Fruit fly (Drosophila melanogaster): ENCODE data around the gene CG31810.

CG31810 gene

dm6 chr2L:16817421-16818101, 34.6 kb downstream of the CG31810 start:
- TF ChIP-seq Hr78 (GFP tag; optimal IDR thresholded peaks at IDR 0.05) (no peak), CG12942 (GFP tag; optimal IDR thresholded peaks at IDR 0.05) (no peak), CG2120 (GFP tag; optimal IDR thresholded peaks at IDR 0.05) (peak; percentile 63), CG10979 (tag; optimal IDR thresholded peaks at IDR 0.05) (no peak), CG7372 (GFP tag; IDR thresholded peaks at IDR 0.05) (no peak), Vsx1 (GFP tag; optimal IDR thresholded peaks at IDR 0.05) (no peak), H15 (GFP tag; IDR thresholded peaks at IDR 0.05) (0 out of 3 replicates have a peak, but pooled peaks have one; percentile 17), CG17328 (GFP tag; IDR thresholded peaks at IDR 0.05) (0 out of 2 replicates have a peak, but pooled peaks have one; percentile 30), chm (GFP tag; IDR thresholded peaks at IDR 0.05) (peak; percentile 18; the same call in 1 of the 2 replicates), Xrp1 (GFP tag; IDR thresholded peaks at IDR 0.05) (no peak), slou (GFP tag; optimal IDR thresholded peaks at IDR 0.05) (no peak), NfI (GFP tag; optimal IDR thresholded peaks at IDR 0.05) (no peak), HLH3B (GFP tag; IDR thresholded peaks at IDR 0.05) (peak; percentile 13; the same call in 1 of the 2 replicates), bbx (GFP tag; IDR thresholded peaks at IDR 0.05; ENCODE audit: partially characterized antibody) (no peak), CG31224 (GFP tag; IDR thresholded peaks at IDR 0.05) (no peak), CG1603 (tag; optimal IDR thresholded peaks at IDR 0.05) (peak; percentile 40), Dref (GFP tag; IDR thresholded peaks at IDR 0.05) (no peak), CG17912 (GFP tag; optimal IDR thresholded peaks at IDR 0.05) (no peak), Meics (GFP tag; optimal IDR thresholded peaks at IDR 0.05) (no peak), CG17186 (GFP tag; optimal IDR thresholded peaks at IDR 0.05) (no peak), CG11696 (GFP tag; IDR thresholded peaks at IDR 0.05) (no peak), CG13287 (GFP tag; IDR thresholded peaks at IDR 0.05; ENCODE audit: partially characterized antibody) (no peak), CG30403 (GFP tag; optimal IDR thresholded peaks at IDR 0.05) (peak; percentile 8), ATbp (GFP tag; optimal IDR thresholded peaks at IDR 0.05) (no peak), Asciz (GFP tag; optimal IDR thresholded peaks at IDR 0.05) (no peak), hb (GFP tag; IDR thresholded peaks at IDR 0.05; ENCODE audit: partially characterized antibody) (no peak), ttk (GFP tag; IDR thresholded peaks at IDR 0.05) (no peak), Camta (GFP tag; optimal IDR thresholded peaks at IDR 0.05) (peak; percentile 3), Abd-B (GFP tag; optimal IDR thresholded peaks at IDR 0.05) (no peak), CG4820 (GFP tag; optimal IDR thresholded peaks at IDR 0.05) (peak; percentile 5), Pdp1 (GFP tag; optimal IDR thresholded peaks at IDR 0.05) (peak; percentile 49 to 97), Usf (GFP tag; optimal IDR thresholded peaks at IDR 0.05) (no peak), Dll (GFP tag; IDR thresholded peaks at IDR 0.05; ENCODE audit: partially characterized antibody) (no peak), CG17568 (GFP tag; optimal IDR thresholded peaks at IDR 0.05) (no peak), CG30431 (GFP tag; optimal IDR thresholded peaks at IDR 0.05) (no peak), ind (GFP tag; optimal IDR thresholded peaks at IDR 0.05) (peak; percentile 1), ham (GFP tag; IDR thresholded peaks at IDR 0.05) (no peak), tap (tag; optimal IDR thresholded peaks at IDR 0.05) (no peak), jing (GFP tag; optimal IDR thresholded peaks at IDR 0.05) (no peak), CTCF (GFP tag; optimal IDR thresholded peaks at IDR 0.05) (no peak), CG3407 (GFP tag; optimal IDR thresholded peaks at IDR 0.05) (no peak), dimm (GFP tag; IDR thresholded peaks at IDR 0.05) (no peak), CG9817 (tag; optimal IDR thresholded peaks at IDR 0.05) (no peak), CG18764 (GFP tag; optimal IDR thresholded peaks at IDR 0.05) (no peak), CkIIα-i1 (GFP tag; IDR thresholded peaks at IDR 0.05) (no peak), phol (tag; optimal IDR thresholded peaks at IDR 0.05) (no peak), Ptx1 (GFP tag; IDR thresholded peaks at IDR 0.05) (peak; percentile 48), fd64A (GFP tag; optimal IDR thresholded peaks at IDR 0.05) (no peak), toy (GFP tag; IDR thresholded peaks at IDR 0.05) (no peak), Dbx (GFP tag; IDR thresholded peaks at IDR 0.05) (peak; percentile 63; the same call in 2 of the 3 replicates)
